In the genomic region with DNA sequence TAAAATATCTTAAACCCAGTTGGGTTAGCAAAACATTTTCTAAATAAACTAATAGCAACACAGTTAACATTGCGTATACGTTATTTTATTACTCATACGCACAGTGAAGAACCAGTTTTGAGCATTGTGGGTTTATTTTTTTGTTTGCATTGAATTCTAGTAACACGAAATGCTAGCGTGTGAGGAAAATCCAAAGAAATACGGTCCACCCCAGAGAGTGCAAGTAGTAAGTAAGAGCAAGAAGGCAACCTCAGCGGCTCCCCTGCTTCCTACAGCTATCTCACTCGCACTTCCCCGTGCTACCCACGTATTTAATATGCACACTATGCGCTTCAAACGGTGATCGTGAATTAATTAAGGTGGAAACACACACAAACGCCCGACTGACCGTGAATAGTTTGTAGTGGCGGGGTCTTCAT, we compare ENCODE assay signal across 1 fruit fly cellular context.
TF ChIP-seq lines count a peak whose summit lies in the region.

No protein-coding gene starts in this region.

TF ChIP-seq in whole organism, embryonic, 481 proteins besides CTCF, POLR2A, EP300 and RAD21 (continued from another document):
- TF ChIP-seq Atf6 (GFP tag; IDR thresholded peaks at IDR 0.05; lab: Robert Waterston, UW) (peak; percentile 90), Chrac-16 (GFP tag; optimal IDR thresholded peaks at IDR 0.05; lab: Kevin White, UChicago) (peak; percentile 61), wdn (GFP tag; IDR thresholded peaks at IDR 0.05; lab: Robert Waterston, UW) (peak; percentile 74), CG6175 (GFP tag; IDR thresholded peaks at IDR 0.05; lab: Robert Waterston, UW) (peak; percentile 43; the same call in 1 of the 3 replicates), ATbp (GFP tag; optimal IDR thresholded peaks at IDR 0.05; lab: Kevin White, UChicago) (peak; percentile 79), Atf3 (GFP tag; optimal IDR thresholded peaks at IDR 0.05; lab: Kevin White, UChicago) (peak; percentile 22), Ada2b (GFP tag; IDR thresholded peaks at IDR 0.05; lab: Robert Waterston, UW) (peak; percentile 78), CG3163 (GFP tag; optimal IDR thresholded peaks at IDR 0.05; lab: Kevin White, UChicago) (peak; percentile 10), CG18599 (GFP tag; optimal IDR thresholded peaks at IDR 0.05; lab: Kevin White, UChicago) (peak; percentile 92), Six4 (GFP tag; optimal IDR thresholded peaks at IDR 0.05; lab: Kevin White, UChicago) (peak; percentile 72), CG18476 (GFP tag; optimal IDR thresholded peaks at IDR 0.05; lab: Kevin White, UChicago) (peak; percentile 74)
